Worm (Caenorhabditis elegans): ENCODE measurements around the gene F47B10.4.

F47B10.4 gene

DNA sequence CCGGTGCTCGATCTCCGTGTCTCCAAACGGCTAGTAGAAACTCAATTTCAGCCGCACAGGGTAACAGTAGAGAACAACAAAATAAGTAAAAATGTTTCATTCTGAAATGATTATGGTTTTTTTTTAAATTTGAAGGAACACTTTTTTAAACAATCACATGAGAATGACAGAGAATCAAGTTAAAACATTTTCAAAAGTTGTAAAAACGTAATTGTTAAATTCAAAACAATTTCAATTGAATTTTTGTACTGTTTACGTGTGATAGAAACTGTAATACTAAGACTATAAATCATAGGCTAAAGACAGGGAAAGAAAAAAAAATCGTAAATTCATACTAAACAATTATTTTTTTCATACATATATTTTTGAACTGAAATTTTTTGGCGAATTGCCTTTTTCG lies 50.2 kb downstream of the F47B10.4 start, which contains the start of gene pho-7:
Gene pho-7, minus strand, starts transcription at position 101 of the 400 bp plus-strand sequence.
- no peak for TF ChIP-seq ahr-1 (tag; optimal IDR thresholded peaks at IDR 0.05)
- TF ChIP-seq ceh-6 (GFP tag; optimal IDR thresholded peaks at IDR 0.05): no peak
- no peak for TF ChIP-seq ets-4 (tag; optimal IDR thresholded peaks at IDR 0.05)
- TF ChIP-seq ceh-30 (tag; optimal IDR thresholded peaks at IDR 0.05): no peak
- TF ChIP-seq ceh-14 (tag; optimal IDR thresholded peaks at IDR 0.05): no peak
- no peak for TF ChIP-seq elt-4 (tag; optimal IDR thresholded peaks at IDR 0.05)
- no peak for TF ChIP-seq pat-9 (tag; optimal IDR thresholded peaks at IDR 0.05)
- no peak for TF ChIP-seq ceh-2 (tag; optimal IDR thresholded peaks at IDR 0.05)
- no peak for TF ChIP-seq rnt-1 (tag; optimal IDR thresholded peaks at IDR 0.05)
- no peak for TF ChIP-seq C38D4.7 (GFP tag; optimal IDR thresholded peaks at IDR 0.05)
- no peak for TF ChIP-seq sox-4 (tag; optimal IDR thresholded peaks at IDR 0.05)
- no peak for TF ChIP-seq ref-2 (tag; optimal IDR thresholded peaks at IDR 0.05)
- no peak for TF ChIP-seq K02D7.2 (tag; optimal IDR thresholded peaks at IDR 0.05)
- TF ChIP-seq ceh-9 (tag; optimal IDR thresholded peaks at IDR 0.05): no peak
- no peak for TF ChIP-seq ceh-31 (tag; optimal IDR thresholded peaks at IDR 0.05)

All from whole organism, late embryonic.